Fruit fly (Drosophila melanogaster) whole organism: ENCODE results near the gene snky.

ENCODE experiments used
- CG8478 ChIP-seq: fragments of >200 bp; optimal IDR thresholded peaks from 2 replicates; lab custom pipeline; 2018; ENCODE audit warnings: inconsistent platforms
- Dll ChIP-seq: fragments of >200 bp; optimal IDR thresholded peaks from 2 replicates; lab custom pipeline; 2017
- EcR ChIP-seq, 2 experiments: fragments of >200 bp; optimal IDR thresholded peaks; 2 replicates each; lab custom pipeline; 2017; ENCODE audit warnings: missing biosample characterization in 2 of 2, missing genetic modification characterization in 2 of 2, missing genetic modification reagents in 2 of 2
- pan ChIP-seq: fragments of >200 bp; optimal IDR thresholded peaks from 2 replicates; lab custom pipeline; 2017
- psq ChIP-seq: fragments of >200 bp; optimal IDR thresholded peaks from 2 replicates; lab custom pipeline; 2017
- usp ChIP-seq: fragments of >200 bp; optimal IDR thresholded peaks from 2 replicates; lab custom pipeline; 2017; ENCODE audit warnings: missing biosample characterization, missing genetic modification characterization, mixed read lengths

DNA sequence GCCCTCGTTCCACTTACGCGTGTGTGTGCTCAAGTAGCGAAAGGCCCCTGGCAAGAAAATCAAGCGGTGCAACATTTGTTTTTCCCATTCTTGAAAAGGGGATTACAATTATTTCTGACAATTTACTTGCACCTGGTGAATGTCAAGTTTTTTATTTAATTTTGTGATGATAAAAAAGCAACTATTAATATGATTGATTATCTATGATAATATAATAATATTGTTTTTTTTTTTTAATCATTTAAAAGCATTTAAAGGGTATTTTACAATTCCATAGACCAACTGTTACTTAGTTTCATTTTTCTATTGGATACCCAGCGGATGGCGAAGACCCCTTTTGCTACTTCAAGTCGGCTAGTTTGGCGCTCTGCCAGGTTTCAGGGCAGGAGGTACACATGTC is 43.7 kb downstream of the snky start:
- TF ChIP-seq CG8478 (lab: Kevin White, UChicago) (no peak), Dll (no peak), psq (lab: Kevin White, UChicago) (no peak), usp (GFP tag; lab: Kevin White, UChicago) (no peak), pan (no peak), EcR (GFP tag; optimal IDR thresholded peaks at IDR 0.05; lab: Kevin White, UChicago) (no peak)
